Worm (Caenorhabditis elegans) whole organism, early embryonic: ENCODE measurements around the gene T09A5.14.

Experiments used
- B0310.2 ChIP-seq: sonication (generic microtip); optimal IDR thresholded peaks from 2 replicates; lab custom pipeline; 2016; ENCODE audit warnings: mild to moderate bottlenecking, missing genetic modification characterization, missing compliant biosample characterization
- F13C5.2 ChIP-seq: sonication (generic microtip); optimal IDR thresholded peaks from 2 replicates; lab custom pipeline; 2017; ENCODE audit warnings: mild to moderate bottlenecking, missing genetic modification characterization, inconsistent platforms, missing compliant biosample characterization
- ama-1 ChIP-seq: fragments of 150-350 bp; optimal IDR thresholded peaks from 2 replicates; lab custom pipeline; 2014
- ceh-13 ChIP-seq: fragments of 200-800 bp; sonication (Bioruptor generic); optimal IDR thresholded peaks from 2 replicates; lab custom pipeline; 2018; ENCODE audit warnings: mild to moderate bottlenecking, missing genetic modification characterization, missing compliant biosample characterization
- ceh-36 ChIP-seq: sonication (generic microtip); optimal IDR thresholded peaks from 2 replicates; lab custom pipeline; 2016; ENCODE audit warnings: missing genetic modification characterization, inconsistent platforms, missing compliant biosample characterization
- ets-7 ChIP-seq: sonication (generic microtip); optimal IDR thresholded peaks from 2 replicates; lab custom pipeline; 2016; ENCODE audit warnings: missing genotype, missing genetic modification characterization, missing compliant biosample characterization
- flt-1 ChIP-seq: fragments of 200-800 bp; sonication (Bioruptor generic); IDR thresholded peaks from 2 replicates; pipeline ENCODE4 v1.3.6; 2022; ENCODE audit warnings: missing genetic modification characterization, missing compliant biosample characterization
- hmg-4 ChIP-seq: fragments of 200-800 bp; sonication (Bioruptor generic); optimal IDR thresholded peaks from 2 replicates; lab custom pipeline; 2018; ENCODE audit warnings: mild to moderate bottlenecking, missing genetic modification characterization, missing compliant biosample characterization
- hnd-1 ChIP-seq: sonication (generic microtip); optimal IDR thresholded peaks from 2 replicates; lab custom pipeline; 2016; ENCODE audit warnings: missing genetic modification characterization, missing compliant biosample characterization
- pes-1 ChIP-seq: fragments of 200-800 bp; sonication (Bioruptor generic); IDR thresholded peaks from 2 replicates; pipeline ENCODE4 v1.3.6; 2022; ENCODE audit warnings: missing genetic modification reagents, missing genetic modification characterization, missing compliant biosample characterization
- scrt-1 ChIP-seq: fragments of 200-800 bp; sonication (Bioruptor generic); IDR thresholded peaks from 2 replicates; pipeline ENCODE4 v1.3.6; 2022; ENCODE audit warnings: missing genetic modification characterization, missing compliant biosample characterization
- sea-1 ChIP-seq: fragments of 200-800 bp; sonication (Bioruptor generic); conservative IDR thresholded peaks from 2 replicates; pipeline ENCODE4 v1.3.6; 2022; ENCODE audit warnings: missing genetic modification characterization, missing compliant biosample characterization
- tbx-11 ChIP-seq: fragments of 200-800 bp; sonication (Bioruptor generic); IDR thresholded peaks from 2 replicates; pipeline ENCODE4 v1.3.6; 2022; ENCODE audit warnings: missing genetic modification characterization, missing compliant biosample characterization

DNA sequence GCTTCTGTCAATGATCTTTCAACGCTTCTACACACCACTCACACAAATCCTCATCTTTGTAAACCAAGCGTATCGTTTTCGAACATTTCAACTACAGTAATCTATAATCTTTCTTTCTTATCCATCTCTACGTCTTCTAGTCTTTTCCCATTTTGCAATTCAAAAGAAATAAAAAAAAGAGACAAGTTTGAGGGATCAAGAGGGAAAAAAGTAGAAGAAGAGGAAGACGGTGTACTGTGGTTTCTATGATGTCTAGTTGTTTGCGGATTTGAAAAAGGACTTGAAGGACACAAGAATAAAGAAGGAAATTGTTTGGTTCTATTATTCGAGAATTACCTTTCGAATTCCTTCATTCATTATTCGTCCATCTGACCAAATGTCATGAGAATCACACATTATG is 39.6 kb upstream of the T09A5.14 start:
- TF ChIP-seq flt-1 (no peak), hmg-4 (no peak), ama-1 (lab: Kevin White, UChicago) (no peak), ceh-36 (tag; lab: Kevin White, UChicago) (no peak), pes-1 (GFP tag; lab: Robert Waterston, UW) (no peak), B0310.2 (tag; lab: Kevin White, UChicago) (no peak), ceh-13 (GFP tag; lab: Kevin White, UChicago) (no peak), F13C5.2 (tag; lab: Kevin White, UChicago) (no peak), scrt-1 (no peak), tbx-11 (GFP tag; lab: Robert Waterston, UW) (no peak), ets-7 (tag; lab: Kevin White, UChicago) (no peak), hnd-1 (tag; lab: Kevin White, UChicago) (no peak), sea-1 (GFP tag; lab: Robert Waterston, UW) (no peak)
